Fruit fly (Drosophila melanogaster): ENCODE data around the gene CG31223.

Gene CG31223

dm6 chr3R:20836257-20836856, 5.4 kb downstream of the CG31223 start:
- TF ChIP-seq CG16779 (tag; optimal IDR thresholded peaks at IDR 0.05): peak; percentile 27
- peak; percentile 49 for TF ChIP-seq CG6276 (GFP tag; optimal IDR thresholded peaks at IDR 0.05)
- TF ChIP-seq Ets96B (tag; optimal IDR thresholded peaks at IDR 0.05): no peak
- peak; percentile 75 for TF ChIP-seq svp (GFP tag)
- peak; percentile 27 for TF ChIP-seq CG3919 (GFP tag; optimal IDR thresholded peaks at IDR 0.05)
- 0 out of 3 replicates have a peak, but pooled peaks have one; percentile 31 for TF ChIP-seq CG8119 (GFP tag; IDR thresholded peaks at IDR 0.05)
- no peak for TF ChIP-seq CG9139 (GFP tag; optimal IDR thresholded peaks at IDR 0.05)
- peak in 1 of 2 experiments; percentile 49 for TF ChIP-seq salr (GFP tag; optimal IDR thresholded peaks at IDR 0.05)
- peak; percentile 49 for TF ChIP-seq Hr4 (GFP tag; optimal IDR thresholded peaks at IDR 0.05)
- peak; percentile 27 for TF ChIP-seq CG34406 (GFP tag; optimal IDR thresholded peaks at IDR 0.05)
- no peak for TF ChIP-seq CG11762 (GFP tag; optimal IDR thresholded peaks at IDR 0.05; ENCODE audit: insufficient read depth)
- no peak for TF ChIP-seq Gug (GFP tag; IDR thresholded peaks at IDR 0.05)
- TF ChIP-seq dac (GFP tag; optimal IDR thresholded peaks at IDR 0.05): peak; percentile 31
- TF ChIP-seq Ets21C (GFP tag; optimal IDR thresholded peaks at IDR 0.05): no peak
- TF ChIP-seq CG10631 (GFP tag; optimal IDR thresholded peaks at IDR 0.05): peak; percentile 43
- peak; percentile 13 for TF ChIP-seq spab (GFP tag; optimal IDR thresholded peaks at IDR 0.05)
- TF ChIP-seq fd59A (GFP tag; optimal IDR thresholded peaks at IDR 0.05): peak; percentile 26
- TF ChIP-seq OdsH (GFP tag; optimal IDR thresholded peaks at IDR 0.05): peak; percentile 44
- TF ChIP-seq acj6 (GFP tag; optimal IDR thresholded peaks at IDR 0.05): peak; percentile 37
- TF ChIP-seq CG6808 (GFP tag; optimal IDR thresholded peaks at IDR 0.05): no peak
- TF ChIP-seq CG11902 (GFP tag; optimal IDR thresholded peaks at IDR 0.05): no peak
- TF ChIP-seq Met (GFP tag; optimal IDR thresholded peaks at IDR 0.05): peak; percentile 8
- TF ChIP-seq CG32006 (GFP tag; optimal IDR thresholded peaks at IDR 0.05): peak; percentile 83
- peak; percentile 81 for TF ChIP-seq Eip78C (GFP tag)
- no peak for TF ChIP-seq cyc (GFP tag; optimal IDR thresholded peaks at IDR 0.05)
- no peak for TF ChIP-seq CG3032 (tag; optimal IDR thresholded peaks at IDR 0.05)
- peak; percentile 58 for TF ChIP-seq CG4318 (GFP tag; optimal IDR thresholded peaks at IDR 0.05)
- TF ChIP-seq net (GFP tag; optimal IDR thresholded peaks at IDR 0.05): peak; percentile 5
- TF ChIP-seq pdm3 (GFP tag; optimal IDR thresholded peaks at IDR 0.05): peak; percentile 12
- peak; percentile 27 for TF ChIP-seq achi (GFP tag; optimal IDR thresholded peaks at IDR 0.05)
- no peak for TF ChIP-seq Sox15 (GFP tag; optimal IDR thresholded peaks at IDR 0.05)
- TF ChIP-seq fkh (GFP tag; optimal IDR thresholded peaks at IDR 0.05): no peak
- TF ChIP-seq topi (GFP tag; optimal IDR thresholded peaks at IDR 0.05): peak; percentile 4
- TF ChIP-seq CG6854 (GFP tag; optimal IDR thresholded peaks at IDR 0.05): no peak
- no peak for TF ChIP-seq Eip93F (GFP tag; optimal IDR thresholded peaks at IDR 0.05)
- TF ChIP-seq CG8319 (GFP tag; optimal IDR thresholded peaks at IDR 0.05): no peak

- TF ChIP-seq esn (GFP tag; optimal IDR thresholded peaks at IDR 0.05) (peak; percentile 4), CG3919 (GFP tag; optimal IDR thresholded peaks at IDR 0.05) (no peak), Eip78C (GFP tag) (peak; percentile 67), vri (GFP tag; optimal IDR thresholded peaks at IDR 0.05) (peak; percentile 64), CG6276 (GFP tag; optimal IDR thresholded peaks at IDR 0.05) (no peak), CG11902 (GFP tag; optimal IDR thresholded peaks at IDR 0.05) (peak; percentile 52), fkh (GFP tag; optimal IDR thresholded peaks at IDR 0.05) (peak; percentile 57), svp (GFP tag) (peak; percentile 58)
Measured at dm6 chr3R:20837242-20837664, 6.3 kb downstream of the CG31223 start.

- no peak for TF ChIP-seq fkh (GFP tag; optimal IDR thresholded peaks at IDR 0.05)
- TF ChIP-seq eg (GFP tag; IDR thresholded peaks at IDR 0.05): 0 out of 3 replicates have a peak, but pooled peaks have one; percentile 26
Measured at dm6 chr3R:20838787-20839186, 7.9 kb downstream of the CG31223 start.
